Worm (Caenorhabditis elegans) whole organism, late embryonic: ENCODE measurements around the gene C36B7.6.

Experiments
- C08G9.2 ChIP-seq: sonication (generic microtip); optimal IDR thresholded peaks from 2 replicates; lab custom pipeline; 2016; ENCODE audit warnings: mild to moderate bottlenecking, missing genetic modification characterization, moderate library complexity, missing compliant biosample characterization
- F13H6.1 ChIP-seq: sonication (generic microtip); optimal IDR thresholded peaks from 2 replicates; lab custom pipeline; 2016; ENCODE audit warnings: missing genetic modification characterization, missing compliant biosample characterization
- K09A11.1 ChIP-seq: sonication (generic microtip); optimal IDR thresholded peaks from 2 replicates; lab custom pipeline; 2017; ENCODE audit warnings: antibody characterized with exemption, mild to moderate bottlenecking, missing genetic modification characterization, missing compliant biosample characterization; ENCODE audit not compliant: insufficient read depth
- ahr-1 ChIP-seq: sonication (generic microtip); optimal IDR thresholded peaks from 2 replicates; lab custom pipeline; 2016; ENCODE audit warnings: missing genetic modification characterization, missing compliant biosample characterization
- ceh-14 ChIP-seq: sonication (generic microtip); optimal IDR thresholded peaks from 2 replicates; lab custom pipeline; 2016; ENCODE audit warnings: missing genotype, missing genetic modification characterization, missing compliant biosample characterization
- ceh-18 ChIP-seq: sonication (generic microtip); optimal IDR thresholded peaks from 2 replicates; lab custom pipeline; 2016; ENCODE audit warnings: missing genetic modification characterization, missing compliant biosample characterization
- ceh-19 ChIP-seq: fragments of 200-800 bp; sonication (Bioruptor generic); optimal IDR thresholded peaks from 2 replicates; lab custom pipeline; 2018; ENCODE audit warnings: mild to moderate bottlenecking, missing genetic modification characterization, missing compliant biosample characterization
- ceh-2 ChIP-seq: sonication (generic microtip); optimal IDR thresholded peaks from 2 replicates; lab custom pipeline; 2016; ENCODE audit warnings: missing genotype, missing genetic modification characterization, missing compliant biosample characterization
- ceh-22 ChIP-seq: sonication (generic microtip); optimal IDR thresholded peaks from 2 replicates; lab custom pipeline; 2017; ENCODE audit warnings: missing biosample characterization, missing genetic modification characterization
- ceh-31 ChIP-seq: sonication (generic microtip); optimal IDR thresholded peaks from 2 replicates; lab custom pipeline; 2016; ENCODE audit warnings: missing genetic modification characterization, missing compliant biosample characterization
- ceh-34 ChIP-seq: sonication (generic microtip); optimal IDR thresholded peaks from 2 replicates; lab custom pipeline; 2016; ENCODE audit warnings: mild to moderate bottlenecking, missing genetic modification characterization, missing compliant biosample characterization
- ceh-45 ChIP-seq: fragments of 200-800 bp; sonication (Bioruptor generic); IDR thresholded peaks from 2 replicates; pipeline ENCODE4 v1.3.6; 2022; ENCODE audit warnings: missing genetic modification reagents, missing genetic modification characterization, missing compliant biosample characterization
- che-1 ChIP-seq: sonication (generic microtip); optimal IDR thresholded peaks from 2 replicates; lab custom pipeline; 2016; ENCODE audit warnings: mild to moderate bottlenecking, missing genetic modification characterization, missing compliant biosample characterization
- dmd-4 ChIP-seq: sonication (generic microtip); optimal IDR thresholded peaks from 2 replicates; lab custom pipeline; 2016; ENCODE audit warnings: borderline replicate concordance, missing genetic modification characterization, missing compliant biosample characterization
- dve-1 ChIP-seq: sonication (generic microtip); optimal IDR thresholded peaks from 2 replicates; lab custom pipeline; 2017; ENCODE audit warnings: antibody characterized with exemption, mild to moderate bottlenecking, missing genetic modification characterization, missing compliant biosample characterization
- elt-2 ChIP-seq: sonication (generic microtip); optimal IDR thresholded peaks from 2 replicates; lab custom pipeline; 2016; ENCODE audit warnings: missing genetic modification reagents, missing genetic modification characterization, missing compliant biosample characterization
- elt-4 ChIP-seq: sonication (generic microtip); optimal IDR thresholded peaks from 2 replicates; lab custom pipeline; 2016; ENCODE audit warnings: missing genetic modification characterization, missing compliant biosample characterization
- ets-4 ChIP-seq: sonication (generic microtip); optimal IDR thresholded peaks from 2 replicates; lab custom pipeline; 2016; ENCODE audit warnings: missing genetic modification characterization, missing compliant biosample characterization
- eyg-1 ChIP-seq: sonication (generic microtip); optimal IDR thresholded peaks from 2 replicates; lab custom pipeline; 2016; ENCODE audit warnings: missing genotype, missing genetic modification characterization, missing compliant biosample characterization
- fax-1 ChIP-seq: sonication (generic microtip); optimal IDR thresholded peaks from 2 replicates; lab custom pipeline; 2016; ENCODE audit warnings: missing genotype, missing genetic modification characterization, missing compliant biosample characterization
- fkh-6 ChIP-seq: sonication (generic microtip); optimal IDR thresholded peaks from 2 replicates; lab custom pipeline; 2016; ENCODE audit warnings: missing genetic modification characterization, missing compliant biosample characterization
- hlh-13 ChIP-seq: fragments of 200-800 bp; sonication (Bioruptor generic); optimal IDR thresholded peaks from 2 replicates; lab custom pipeline; 2018; ENCODE audit warnings: mild to moderate bottlenecking, missing genetic modification characterization, missing compliant biosample characterization
- hlh-30 ChIP-seq: sonication (generic microtip); optimal IDR thresholded peaks from 2 replicates; lab custom pipeline; 2017; ENCODE audit warnings: antibody characterized with exemption, missing genetic modification characterization, missing compliant biosample characterization; ENCODE audit not compliant: insufficient read depth
- hlh-8 ChIP-seq: sonication (generic microtip); optimal IDR thresholded peaks from 2 replicates; lab custom pipeline; 2016; ENCODE audit warnings: missing genotype, missing genetic modification characterization, missing compliant biosample characterization
- nfya-1 ChIP-seq: sonication (generic microtip); optimal IDR thresholded peaks from 2 replicates; lab custom pipeline; 2017; ENCODE audit warnings: missing genetic modification characterization, mild to moderate bottlenecking, missing compliant biosample characterization, antibody characterized with exemption, moderate library complexity
- pat-9 ChIP-seq: fragments of 200-800 bp; sonication (Bioruptor generic); optimal IDR thresholded peaks from 2 replicates; lab custom pipeline; 2018; ENCODE audit warnings: mild to moderate bottlenecking, missing genetic modification characterization, moderate library complexity, missing compliant biosample characterization
- pax-1 ChIP-seq: fragments of 150-350 bp; optimal IDR thresholded peaks from 2 replicates; lab custom pipeline; 2014; ENCODE audit warnings: missing biosample characterization, missing genetic modification characterization
- pha-4 ChIP-seq: fragments of 150-350 bp; optimal IDR thresholded peaks from 2 replicates; lab custom pipeline; 2018; ENCODE audit warnings: missing biosample characterization, missing genetic modification reagents, missing genetic modification characterization
- pqm-1 ChIP-seq: sonication (generic microtip); optimal IDR thresholded peaks from 2 replicates; lab custom pipeline; 2016; ENCODE audit warnings: missing genetic modification characterization, missing compliant biosample characterization
- ref-2 ChIP-seq: sonication (generic microtip); optimal IDR thresholded peaks from 2 replicates; lab custom pipeline; 2016; ENCODE audit warnings: missing genetic modification characterization, missing compliant biosample characterization
- rnt-1 ChIP-seq: sonication (generic microtip); optimal IDR thresholded peaks from 2 replicates; lab custom pipeline; 2016; ENCODE audit warnings: missing genetic modification characterization, missing compliant biosample characterization
- sdc-2 ChIP-seq: sonication (generic microtip); optimal IDR thresholded peaks from 2 replicates; lab custom pipeline; 2016; ENCODE audit warnings: missing genotype, missing genetic modification characterization, missing compliant biosample characterization
- sox-4 ChIP-seq: sonication (generic microtip); optimal IDR thresholded peaks from 2 replicates; lab custom pipeline; 2017; ENCODE audit warnings: mild to moderate bottlenecking, missing genetic modification characterization, inconsistent platforms, missing compliant biosample characterization
- tbx-2 ChIP-seq: sonication (generic microtip); optimal IDR thresholded peaks from 2 replicates; lab custom pipeline; 2016; ENCODE audit warnings: missing genetic modification characterization, missing compliant biosample characterization
- tbx-7 ChIP-seq: sonication (generic microtip); optimal IDR thresholded peaks from 2 replicates; lab custom pipeline; 2016; ENCODE audit warnings: missing genotype, missing genetic modification characterization, missing compliant biosample characterization
- unc-42 ChIP-seq: sonication (generic microtip); optimal IDR thresholded peaks from 2 replicates; lab custom pipeline; 2016; ENCODE audit warnings: missing genotype, missing genetic modification characterization, missing compliant biosample characterization
- unc-55 ChIP-seq: sonication (generic microtip); optimal IDR thresholded peaks from 2 replicates; lab custom pipeline; 2017; ENCODE audit warnings: missing biosample characterization, missing genetic modification reagents, missing genetic modification characterization
- zip-5 ChIP-seq: sonication (generic microtip); optimal IDR thresholded peaks from 2 replicates; lab custom pipeline; 2016; ENCODE audit warnings: missing genetic modification characterization, missing compliant biosample characterization
- ztf-16 ChIP-seq: sonication (generic microtip); optimal IDR thresholded peaks from 2 replicates; lab custom pipeline; 2017; ENCODE audit warnings: missing genetic modification characterization, missing compliant biosample characterization

The C36B7.6 gene

DNA sequence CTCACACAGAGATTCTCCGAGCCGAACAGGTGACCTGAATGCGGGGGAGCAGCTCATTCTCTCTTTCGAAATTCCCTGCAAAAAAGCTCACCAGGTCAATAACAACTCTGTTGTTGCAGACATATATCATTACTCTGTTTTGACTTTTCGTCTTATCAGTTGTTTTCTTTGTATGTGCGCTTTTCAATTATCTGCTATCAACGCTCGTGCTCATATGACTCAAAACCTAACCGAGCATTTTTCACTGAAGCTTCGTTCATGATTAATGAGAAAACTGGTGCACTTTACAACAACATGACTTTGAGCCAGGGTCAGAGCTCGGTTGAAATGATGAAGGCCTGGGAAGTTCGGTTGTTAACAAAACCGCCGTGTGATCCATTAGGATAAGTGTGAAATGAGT, 23.7 kb downstream of the C36B7.6 start:
- TF ChIP-seq dve-1 (tag; lab: Kevin White, UChicago) (no peak), fkh-6 (tag; lab: Kevin White, UChicago) (no peak), pat-9 (no peak)
- TF ChIP-seq, all 69 proteins: peak for 0

DNA sequence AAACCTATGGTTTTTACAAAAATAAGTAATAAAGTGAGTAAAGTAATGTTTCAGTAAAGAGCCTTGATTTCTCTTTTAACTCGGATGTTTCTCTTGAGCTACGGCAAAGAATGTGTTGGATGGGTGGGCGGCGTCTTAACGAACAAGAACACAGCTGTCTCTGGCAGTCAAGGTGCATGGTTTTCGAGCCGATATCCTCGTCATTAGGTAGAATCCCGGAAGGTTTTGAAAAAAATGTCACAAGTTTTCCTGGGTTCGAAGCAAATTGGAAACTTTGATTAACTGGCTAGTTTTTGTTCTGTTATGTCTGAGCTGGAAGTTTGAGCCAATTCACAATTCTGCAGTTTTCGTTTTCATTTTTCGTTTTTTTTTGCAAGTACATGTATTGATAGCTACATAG, 24.9 kb downstream of the C36B7.6 start, which contains the start of gene B0403.6:
TSS of gene B0403.6 (minus strand) at position 101 of the 400 bp plus-strand sequence.
- TF ChIP-seq eyg-1 (tag; lab: Kevin White, UChicago) = no peak
- no peak for TF ChIP-seq hlh-8 (tag; lab: Kevin White, UChicago)
- no peak for TF ChIP-seq elt-2 (tag; lab: Kevin White, UChicago)
- no peak for TF ChIP-seq K09A11.1 (tag; lab: Kevin White, UChicago)
- TF ChIP-seq fax-1 (tag; lab: Kevin White, UChicago) = no peak
- no peak for TF ChIP-seq pat-9
- no peak for TF ChIP-seq ahr-1 (tag; lab: Kevin White, UChicago)

DNA sequence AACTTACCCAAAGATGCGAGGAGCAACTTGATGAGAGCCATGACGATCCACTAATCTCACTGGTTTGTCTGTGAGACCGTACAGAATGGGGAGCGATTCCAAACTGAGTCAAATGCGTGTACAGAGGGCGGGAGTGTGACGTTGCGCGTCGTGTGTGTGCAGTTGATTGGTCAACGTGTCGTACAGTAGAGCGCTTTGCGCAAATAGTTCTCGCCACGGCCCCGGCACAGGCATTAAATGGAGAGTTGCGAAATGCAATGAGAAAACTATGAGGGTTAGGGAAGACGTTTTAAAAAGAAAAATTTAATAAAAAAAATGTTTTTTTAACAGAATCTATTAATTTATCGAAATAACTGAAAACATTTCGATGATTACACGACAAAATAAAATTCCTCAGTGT, 31.7 kb downstream of the C36B7.6 start, which contains the start of gene pdi-6:
TSS of gene pdi-6 (minus strand) at position 164 of the 400 bp plus-strand sequence.
- TF ChIP-seq ceh-18 (tag; lab: Kevin White, UChicago) = peak; percentile 42
- peak; percentile 25 for TF ChIP-seq ceh-14 (tag; lab: Kevin White, UChicago)
- no peak for TF ChIP-seq ceh-45 (GFP tag; lab: Robert Waterston, UW)
- TF ChIP-seq pha-4 (tag; lab: Kevin White, UChicago) = no peak
- TF ChIP-seq dmd-4 (tag; lab: Kevin White, UChicago) = no peak
- TF ChIP-seq unc-42 (tag; lab: Kevin White, UChicago) = peak; percentile 68
- TF ChIP-seq ztf-16 (tag; lab: Kevin White, UChicago) = peak; percentile 20
- no peak for TF ChIP-seq hlh-13 (GFP tag; lab: Kevin White, UChicago)
- peak; percentile 20 for TF ChIP-seq fax-1 (tag; lab: Kevin White, UChicago)
- TF ChIP-seq F13H6.1 (tag; lab: Kevin White, UChicago) = peak; percentile 47
- TF ChIP-seq che-1 (tag; lab: Kevin White, UChicago) = no peak
- TF ChIP-seq elt-4 (tag; lab: Kevin White, UChicago) = no peak
- no peak for TF ChIP-seq unc-55
- peak; percentile 60 for TF ChIP-seq elt-2 (tag; lab: Kevin White, UChicago)
- TF ChIP-seq ceh-19 = no peak
- TF ChIP-seq K09A11.1 (tag; lab: Kevin White, UChicago) = no peak
- TF ChIP-seq ceh-22 = no peak
- TF ChIP-seq pqm-1 (tag; lab: Kevin White, UChicago) = peak; percentile 27
- peak; percentile 80 for TF ChIP-seq C08G9.2 (tag; lab: Kevin White, UChicago)
- peak; percentile 32 for TF ChIP-seq pax-1
- TF ChIP-seq dve-1 (tag; lab: Kevin White, UChicago) = peak; percentile 48
- peak; percentile 20 for TF ChIP-seq sox-4
- peak; percentile 59 for TF ChIP-seq tbx-7 (tag; lab: Kevin White, UChicago)
- TF ChIP-seq hlh-30 (tag; lab: Kevin White, UChicago) = peak; percentile 63
- peak; percentile 49 for TF ChIP-seq ref-2
- TF ChIP-seq eyg-1 (tag; lab: Kevin White, UChicago) = peak; percentile 20
- peak; percentile 89 for TF ChIP-seq tbx-2 (tag; lab: Kevin White, UChicago)
- TF ChIP-seq hlh-8 (tag; lab: Kevin White, UChicago) = peak; percentile 70
- TF ChIP-seq ceh-31 (tag; lab: Kevin White, UChicago) = peak; percentile 94
- TF ChIP-seq ahr-1 (tag; lab: Kevin White, UChicago) = no peak
- peak; percentile 48 for TF ChIP-seq sdc-2 (tag; lab: Kevin White, UChicago)
- peak; percentile 67 for TF ChIP-seq ceh-34 (tag; lab: Kevin White, UChicago)
- TF ChIP-seq rnt-1 = peak; percentile 73
- peak; percentile 100 for TF ChIP-seq nfya-1 (tag; lab: Kevin White, UChicago)
- peak; percentile 47 for TF ChIP-seq fkh-6 (tag; lab: Kevin White, UChicago)
- peak; percentile 17 for TF ChIP-seq zip-5
- TF ChIP-seq ets-4 (tag; lab: Kevin White, UChicago) = peak; percentile 76
- TF ChIP-seq ceh-2 = peak; percentile 81
- TF ChIP-seq, all 69 proteins: peak for 27
